Worm (Caenorhabditis elegans): ENCODE measurements around the gene C39E9.12.

C39E9.12 gene

ce11 chrIV:13109751-13110150, 15.9 kb downstream of the C39E9.12 start, which contains the start of gene best-1 (continued):
- no peak for TF ChIP-seq nhr-76 (tag; optimal IDR thresholded peaks at IDR 0.05)
- no peak for TF ChIP-seq fkh-8 (tag; optimal IDR thresholded peaks at IDR 0.05)
- TF ChIP-seq unc-130 (tag; optimal IDR thresholded peaks at IDR 0.05), result peak; percentile 22
- peak in 1 of 2 experiments; percentile 49 for TF ChIP-seq mdl-1 (tag; optimal IDR thresholded peaks at IDR 0.05)
- no peak for TF ChIP-seq nhr-12 (tag; optimal IDR thresholded peaks at IDR 0.05)
- TF ChIP-seq nhr-90 (tag; optimal IDR thresholded peaks at IDR 0.05; ENCODE audit: poor library complexity), result peak; percentile 55
- no peak for TF ChIP-seq aly-2 (tag; optimal IDR thresholded peaks at IDR 0.05)
- TF ChIP-seq ztf-4 (tag; optimal IDR thresholded peaks at IDR 0.05), result no peak
- TF ChIP-seq zip-4 (GFP tag; optimal IDR thresholded peaks at IDR 0.05), result no peak
- TF ChIP-seq dsc-1 (tag; optimal IDR thresholded peaks at IDR 0.05), result no peak
- TF ChIP-seq Y116A8C.19 (tag; optimal IDR thresholded peaks at IDR 0.05; ENCODE audit: borderline replicate concordance), result no peak
- peak; percentile 25 for TF ChIP-seq snu-23 (GFP tag; optimal IDR thresholded peaks at IDR 0.05)
- no peak for TF ChIP-seq lin-35 (GFP tag; optimal IDR thresholded peaks at IDR 0.05)
- TF ChIP-seq aha-1 (tag; optimal IDR thresholded peaks at IDR 0.05), result no peak
- no peak for TF ChIP-seq ceh-88 (GFP tag; IDR thresholded peaks at IDR 0.05)
- no peak for TF ChIP-seq unc-98 (GFP tag; IDR thresholded peaks at IDR 0.05)
- peak in 4 of 6 experiments; percentile 34 to 69 (median 50) for TF ChIP-seq elt-3 (tag; optimal IDR thresholded peaks at IDR 0.05)
- TF ChIP-seq ets-5 (GFP tag; IDR thresholded peaks at IDR 0.05), result no peak
- no peak for TF ChIP-seq snpc-4 (tag; optimal IDR thresholded peaks at IDR 0.05)

ce11 chrIV:13110876-13111275, 17.1 kb downstream of the C39E9.12 start:
- TF ChIP-seq nhr-20 (tag; optimal IDR thresholded peaks at IDR 0.05) (peak; percentile 19), snu-23 (GFP tag; optimal IDR thresholded peaks at IDR 0.05) (peak; percentile 15), xbp-1 (tag; optimal IDR thresholded peaks at IDR 0.05) (no peak), mef-2 (tag; optimal IDR thresholded peaks at IDR 0.05) (no peak), lin-14 (GFP tag; optimal IDR thresholded peaks at IDR 0.05) (peak; percentile 11), nhr-12 (tag; optimal IDR thresholded peaks at IDR 0.05) (no peak), blmp-1 (tag; optimal IDR thresholded peaks at IDR 0.05) (peak; percentile 74), lsy-2 (tag; optimal IDR thresholded peaks at IDR 0.05) (peak in 1 of 2 experiments; percentile 19), nhr-19 (GFP tag; conservative IDR thresholded peaks at IDR 0.05) (peak; percentile 27; the same call in 1 of the 2 replicates), elt-3 (tag; optimal IDR thresholded peaks at IDR 0.05) (peak in 3 of 6 experiments; percentile 66 to 82 (median 66)), lir-3 (tag; optimal IDR thresholded peaks at IDR 0.05; ENCODE audit: poor library complexity) (no peak), unc-130 (tag; optimal IDR thresholded peaks at IDR 0.05) (peak; percentile 1)

- TF ChIP-seq nhr-76 (tag; optimal IDR thresholded peaks at IDR 0.05) (no peak), snpc-4 (tag; optimal IDR thresholded peaks at IDR 0.05) (no peak), nhr-19 (GFP tag; conservative IDR thresholded peaks at IDR 0.05) (no peak), fkh-4 (tag; optimal IDR thresholded peaks at IDR 0.05; ENCODE audit: borderline replicate concordance) (no peak), blmp-1 (tag; optimal IDR thresholded peaks at IDR 0.05) (no peak), ceh-88 (GFP tag; IDR thresholded peaks at IDR 0.05) (no peak), ets-5 (GFP tag; IDR thresholded peaks at IDR 0.05) (no peak), elt-2 (tag; optimal IDR thresholded peaks at IDR 0.05) (no peak), nhr-71 (tag; optimal IDR thresholded peaks at IDR 0.05) (no peak), lir-3 (tag; optimal IDR thresholded peaks at IDR 0.05; ENCODE audit: poor library complexity) (no peak), ceh-63 (GFP tag; optimal IDR thresholded peaks at IDR 0.05) (no peak), tbx-2 (tag; optimal IDR thresholded peaks at IDR 0.05) (no peak), fos-1 (tag; optimal IDR thresholded peaks at IDR 0.05) (no peak)
Observed at ce11 chrIV:13112982-13113381, 19.2 kb downstream of the C39E9.12 start, which contains the start of gene best-2. Gene best-2 (minus strand): TSS chrIV:13113082.

ce11 chrIV:13116679-13117078, 22.9 kb downstream of the C39E9.12 start:
- no peak for TF ChIP-seq unc-86 (tag; optimal IDR thresholded peaks at IDR 0.05)
- peak; percentile 87 for TF ChIP-seq blmp-1 (tag; optimal IDR thresholded peaks at IDR 0.05)

ce11 chrIV:13118794-13119193, 25.0 kb downstream of the C39E9.12 start, which contains the start of gene unc-30:
Gene unc-30 (plus strand): TSS chrIV:13118977.
- TF ChIP-seq nhr-90 (tag; optimal IDR thresholded peaks at IDR 0.05; ENCODE audit: poor library complexity) (no peak), nhr-76 (tag; optimal IDR thresholded peaks at IDR 0.05) (no peak), C04F5.9 (tag; optimal IDR thresholded peaks at IDR 0.05) (no peak), sptf-1 (tag; optimal IDR thresholded peaks at IDR 0.05) (no peak), nhr-77 (tag; optimal IDR thresholded peaks at IDR 0.05) (no peak), elt-2 (tag; optimal IDR thresholded peaks at IDR 0.05) (no peak), nhr-19 (GFP tag; conservative IDR thresholded peaks at IDR 0.05) (no peak), egl-13 (tag; optimal IDR thresholded peaks at IDR 0.05) (no peak), mab-9 (GFP tag; IDR thresholded peaks at IDR 0.05) (0 out of 2 replicates have a peak, but pooled peaks have one; percentile 26), skn-1 (tag; optimal IDR thresholded peaks at IDR 0.05) (no peak), C16A3.4 (tag; optimal IDR thresholded peaks at IDR 0.05) (no peak), unc-98 (GFP tag; IDR thresholded peaks at IDR 0.05) (no peak), F16B12.6 (tag; optimal IDR thresholded peaks at IDR 0.05) (no peak), lin-14 (GFP tag; optimal IDR thresholded peaks at IDR 0.05) (peak; percentile 27), lsy-2 (tag; optimal IDR thresholded peaks at IDR 0.05) (peak in 1 of 2 experiments; percentile 8)

Data from whole organism, L1 larva.